Worm (Caenorhabditis elegans) whole organism, early embryonic: ENCODE measurements around the gene pho-7.

Source experiments
- F13C5.2 ChIP-seq: sonication (generic microtip); optimal IDR thresholded peaks from 2 replicates; lab custom pipeline; 2017; ENCODE audit warnings: mild to moderate bottlenecking, missing genetic modification characterization, inconsistent platforms, missing compliant biosample characterization
- aly-1 ChIP-seq: sonication (generic microtip); optimal IDR thresholded peaks from 2 replicates; lab custom pipeline; 2016; ENCODE audit warnings: missing genetic modification characterization, missing compliant biosample characterization
- ama-1 ChIP-seq: fragments of 150-350 bp; optimal IDR thresholded peaks from 2 replicates; lab custom pipeline; 2014
- ceh-13 ChIP-seq: fragments of 200-800 bp; sonication (Bioruptor generic); optimal IDR thresholded peaks from 2 replicates; lab custom pipeline; 2018; ENCODE audit warnings: mild to moderate bottlenecking, missing genetic modification characterization, missing compliant biosample characterization
- flt-1 ChIP-seq: fragments of 200-800 bp; sonication (Bioruptor generic); IDR thresholded peaks from 2 replicates; pipeline ENCODE4 v1.3.6; 2022; ENCODE audit warnings: missing genetic modification characterization, missing compliant biosample characterization
- hmbx-1 ChIP-seq: sonication (generic microtip); optimal IDR thresholded peaks from 2 replicates; lab custom pipeline; 2016; ENCODE audit warnings: mild to moderate bottlenecking, missing genetic modification characterization, missing compliant biosample characterization
- hmg-4 ChIP-seq: fragments of 200-800 bp; sonication (Bioruptor generic); optimal IDR thresholded peaks from 2 replicates; lab custom pipeline; 2018; ENCODE audit warnings: mild to moderate bottlenecking, missing genetic modification characterization, missing compliant biosample characterization
- pes-1 ChIP-seq: fragments of 200-800 bp; sonication (Bioruptor generic); IDR thresholded peaks from 2 replicates; pipeline ENCODE4 v1.3.6; 2022; ENCODE audit warnings: missing genetic modification reagents, missing genetic modification characterization, missing compliant biosample characterization
- scrt-1 ChIP-seq: fragments of 200-800 bp; sonication (Bioruptor generic); IDR thresholded peaks from 2 replicates; pipeline ENCODE4 v1.3.6; 2022; ENCODE audit warnings: missing genetic modification characterization, missing compliant biosample characterization
- sea-1 ChIP-seq: fragments of 200-800 bp; sonication (Bioruptor generic); conservative IDR thresholded peaks from 2 replicates; pipeline ENCODE4 v1.3.6; 2022; ENCODE audit warnings: missing genetic modification characterization, missing compliant biosample characterization
- tbx-11 ChIP-seq: fragments of 200-800 bp; sonication (Bioruptor generic); IDR thresholded peaks from 2 replicates; pipeline ENCODE4 v1.3.6; 2022; ENCODE audit warnings: missing genetic modification characterization, missing compliant biosample characterization
- tbx-37 ChIP-seq: fragments of 200-800 bp; sonication (Bioruptor generic); conservative IDR thresholded peaks from 2 replicates; pipeline ENCODE4 v1.3.6; 2022; ENCODE audit warnings: missing genetic modification reagents, missing genetic modification characterization, missing compliant biosample characterization

- TF ChIP-seq ceh-13 (GFP tag; lab: Kevin White, UChicago) (no peak), tbx-11 (no peak), aly-1 (tag; lab: Kevin White, UChicago) (no peak), scrt-1 (GFP tag; lab: Robert Waterston, UW) (no peak), sea-1 (GFP tag; lab: Robert Waterston, UW) (no peak), ama-1 (lab: Kevin White, UChicago) (no peak), flt-1 (GFP tag; lab: Robert Waterston, UW) (no peak), F13C5.2 (tag; lab: Kevin White, UChicago) (no peak), hmbx-1 (tag; lab: Kevin White, UChicago) (no peak), hmg-4 (GFP tag; lab: Kevin White, UChicago) (no peak), pes-1 (GFP tag; lab: Robert Waterston, UW) (no peak), tbx-37 (GFP tag; lab: Robert Waterston, UW) (no peak)
Measured at ce11 chrX:10951922-10952321, 10.8 kb upstream of the pho-7 start.
